Worm (Caenorhabditis elegans) whole organism, L4/young adult: Measurements from ENCODE around the gene F49C12.1.

Source experiments
- W03F9.2 ChIP-seq: fragments of 150-350 bp; optimal IDR thresholded peaks from 2 replicates; lab custom pipeline; 2014; ENCODE audit warnings: missing biosample characterization, missing genetic modification characterization
- dao-5 ChIP-seq: sonication (generic microtip); optimal IDR thresholded peaks from 2 replicates; lab custom pipeline; 2016; ENCODE audit warnings: missing genotype, missing genetic modification characterization, moderate library complexity, missing compliant biosample characterization
- him-1 ChIP-seq: sonication (generic microtip); optimal IDR thresholded peaks from 2 replicates; lab custom pipeline; 2016; ENCODE audit warnings: missing genotype, missing genetic modification reagents, missing genetic modification characterization, missing compliant biosample characterization

DNA sequence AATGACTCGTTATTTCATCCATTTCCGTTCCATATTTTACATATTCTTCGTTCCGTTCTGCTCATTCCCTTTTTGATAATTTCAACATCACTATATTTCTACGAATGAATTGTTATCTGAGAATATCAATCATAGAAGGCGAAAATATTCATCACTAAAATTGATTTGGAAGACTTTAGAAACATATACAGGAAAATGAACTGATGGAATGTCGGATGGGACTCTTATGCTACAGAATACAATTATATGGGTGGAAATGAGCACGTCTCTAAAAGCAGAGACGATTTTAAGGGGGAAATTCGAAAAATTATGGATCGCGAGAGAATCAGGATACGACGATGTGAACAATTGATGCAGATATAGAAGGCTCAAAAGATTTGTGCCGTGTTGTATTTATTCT, 23.9 kb upstream of the F49C12.1 start:
- TF ChIP-seq him-1 (tag; lab: Kevin White, UChicago) (no peak), W03F9.2 (tag; lab: Kevin White, UChicago) (no peak), dao-5 (tag; lab: Kevin White, UChicago) (no peak)
